Fruit fly (Drosophila melanogaster) whole organism, prepupa: ENCODE measurements around the gene Bace.

Source experiments
- Blimp-1 ChIP-seq: fragments of 200-800 bp; sonication (Bioruptor generic); optimal IDR thresholded peaks from 3 replicates; lab custom pipeline; 2017; ENCODE audit warnings: missing biosample characterization, missing genetic modification characterization, mild to moderate bottlenecking, moderate library complexity, missing genetic modification reagents
- CG11294 ChIP-seq: fragments of 200-800 bp; sonication (Bioruptor generic); IDR thresholded peaks from 2 replicates; pipeline ENCODE4 v1.3.6; 2022; ENCODE audit warnings: missing biosample characterization, missing genetic modification characterization
- CG15336 ChIP-seq: fragments of 200-800 bp; sonication (Bioruptor generic); IDR thresholded peaks from 2 replicates; pipeline ENCODE4 v1.3.6; 2022; ENCODE audit warnings: missing biosample characterization, missing genetic modification characterization
- CG1621 ChIP-seq: fragments of 200-800 bp; sonication (Bioruptor generic); optimal IDR thresholded peaks from 3 replicates; lab custom pipeline; 2018; ENCODE audit warnings: missing biosample characterization, mild to moderate bottlenecking, missing genetic modification characterization
- CG16779 ChIP-seq: fragments of 200-800 bp; sonication (Bioruptor generic); optimal IDR thresholded peaks from 3 replicates; lab custom pipeline; 2017; ENCODE audit warnings: missing biosample characterization, mild to moderate bottlenecking, missing genetic modification characterization
- CG31627 ChIP-seq: fragments of 200-800 bp; sonication (Bioruptor generic); optimal IDR thresholded peaks from 3 replicates; lab custom pipeline; 2016; ENCODE audit warnings: missing biosample characterization, missing genetic modification characterization
- CG32006 ChIP-seq: fragments of 200-800 bp; sonication (Bioruptor generic); optimal IDR thresholded peaks from 3 replicates; lab custom pipeline; 2017; ENCODE audit warnings: missing biosample characterization, mild to moderate bottlenecking, missing genetic modification characterization
- CG3919 ChIP-seq: fragments of 200-800 bp; sonication (Bioruptor generic); optimal IDR thresholded peaks from 3 replicates; lab custom pipeline; 2016; ENCODE audit warnings: missing biosample characterization, missing genetic modification characterization
- CG4318 ChIP-seq: fragments of 200-800 bp; sonication (Bioruptor generic); optimal IDR thresholded peaks from 3 replicates; lab custom pipeline; 2017; ENCODE audit warnings: missing biosample characterization, mild to moderate bottlenecking, missing genetic modification characterization
- CG6163 ChIP-seq: fragments of 200-800 bp; sonication (Bioruptor generic); IDR thresholded peaks from 3 replicates; pipeline ENCODE4 v1.3.6; 2022; ENCODE audit warnings: missing biosample characterization, missing genetic modification characterization
- CG6276 ChIP-seq: fragments of 200-800 bp; sonication (Bioruptor generic); optimal IDR thresholded peaks from 2 replicates; lab custom pipeline; 2017; ENCODE audit warnings: missing biosample characterization, mild to moderate bottlenecking, missing genetic modification characterization
- CG6792 ChIP-seq: fragments of 200-800 bp; sonication (Bioruptor generic); optimal IDR thresholded peaks from 3 replicates; lab custom pipeline; 2016; ENCODE audit warnings: missing biosample characterization, missing genetic modification characterization
- CG6808 ChIP-seq: fragments of 200-800 bp; sonication (Bioruptor generic); optimal IDR thresholded peaks from 3 replicates; lab custom pipeline; 2017; ENCODE audit warnings: missing biosample characterization, missing genetic modification characterization, mild to moderate bottlenecking, moderate library complexity, missing genetic modification reagents
- CG6854 ChIP-seq: fragments of 200-800 bp; sonication (Bioruptor generic); optimal IDR thresholded peaks from 2 replicates; lab custom pipeline; 2017; ENCODE audit warnings: missing biosample characterization, mild to moderate bottlenecking, missing genetic modification characterization
- CG7368 ChIP-seq: fragments of 200-800 bp; sonication (Bioruptor generic); optimal IDR thresholded peaks from 3 replicates; lab custom pipeline; 2016; ENCODE audit warnings: missing biosample characterization, missing genetic modification characterization
- CG8119 ChIP-seq: fragments of 200-800 bp; sonication (Bioruptor generic); IDR thresholded peaks from 3 replicates; pipeline ENCODE4 v1.3.6; 2022; ENCODE audit warnings: missing biosample characterization, missing genetic modification characterization
- Eip78C ChIP-seq: fragments of 200-800 bp; sonication (Bioruptor generic); peaks from one replicate; lab custom pipeline; 2016; ENCODE audit warnings: missing biosample characterization, missing genetic modification characterization
- Ets21C ChIP-seq: fragments of 200-800 bp; sonication (Bioruptor generic); optimal IDR thresholded peaks from 3 replicates; lab custom pipeline; 2016; ENCODE audit warnings: missing biosample characterization, missing genetic modification characterization
- Ets96B ChIP-seq: fragments of 200-800 bp; optimal IDR thresholded peaks from 2 replicates; lab custom pipeline; 2019; ENCODE audit warnings: missing biosample characterization, mild to moderate bottlenecking, missing genetic modification characterization, moderate library complexity
- Hr4 ChIP-seq: fragments of 200-800 bp; sonication (Bioruptor generic); optimal IDR thresholded peaks from 3 replicates; lab custom pipeline; 2016; ENCODE audit warnings: missing biosample characterization, missing genetic modification characterization
- OdsH ChIP-seq: fragments of 200-800 bp; sonication (Bioruptor generic); optimal IDR thresholded peaks from 3 replicates; lab custom pipeline; 2016; ENCODE audit warnings: missing biosample characterization, missing genetic modification characterization
- Sox102F ChIP-seq: fragments of 200-800 bp; sonication (Bioruptor generic); optimal IDR thresholded peaks from 2 replicates; lab custom pipeline; 2016; ENCODE audit warnings: missing biosample characterization, mild to moderate bottlenecking, missing genetic modification characterization
- Sox14 ChIP-seq: fragments of 200-800 bp; sonication (Bioruptor generic); optimal IDR thresholded peaks from 3 replicates; lab custom pipeline; 2016; ENCODE audit warnings: missing biosample characterization, missing genetic modification characterization
- cyc ChIP-seq: fragments of 200-800 bp; sonication (Bioruptor generic); optimal IDR thresholded peaks from 3 replicates; lab custom pipeline; 2016; ENCODE audit warnings: missing biosample characterization, missing genetic modification characterization
- dsx ChIP-seq: fragments of 200-800 bp; optimal IDR thresholded peaks from 3 replicates; lab custom pipeline; 2019; ENCODE audit warnings: missing biosample characterization, mild to moderate bottlenecking, missing genetic modification characterization, moderate library complexity; ENCODE audit not compliant: poor library complexity, severe bottlenecking
- esn ChIP-seq: fragments of 200-800 bp; sonication (Bioruptor generic); optimal IDR thresholded peaks from 2 replicates; lab custom pipeline; 2016; ENCODE audit warnings: missing biosample characterization, mild to moderate bottlenecking, missing genetic modification characterization, moderate library complexity
- fd59A ChIP-seq: fragments of 200-800 bp; sonication (Bioruptor generic); optimal IDR thresholded peaks from 2 replicates; lab custom pipeline; 2017; ENCODE audit warnings: missing biosample characterization, mild to moderate bottlenecking, missing genetic modification characterization, missing genetic modification reagents
- fd85E ChIP-seq: fragments of 200-800 bp; sonication (Bioruptor generic); optimal IDR thresholded peaks from 3 replicates; lab custom pipeline; 2016; ENCODE audit warnings: missing biosample characterization, missing genetic modification characterization
- fkh ChIP-seq: fragments of 200-800 bp; sonication (Bioruptor generic); optimal IDR thresholded peaks from 3 replicates; lab custom pipeline; 2017; ENCODE audit warnings: missing biosample characterization, mild to moderate bottlenecking, missing genetic modification characterization, moderate library complexity
- lz ChIP-seq: fragments of 200-800 bp; sonication (Bioruptor generic); optimal IDR thresholded peaks from 3 replicates; lab custom pipeline; 2016; ENCODE audit warnings: missing biosample characterization, missing genetic modification characterization
- net ChIP-seq: fragments of 200-800 bp; sonication (Bioruptor generic); optimal IDR thresholded peaks from 3 replicates; lab custom pipeline; 2016; ENCODE audit warnings: missing biosample characterization, missing genetic modification characterization
- pdm3 ChIP-seq: fragments of 200-800 bp; sonication (Bioruptor generic); optimal IDR thresholded peaks from 3 replicates; lab custom pipeline; 2016; ENCODE audit warnings: missing biosample characterization, missing genetic modification characterization
- salr ChIP-seq, 2 experiments: fragments of 200-800 bp; sonication (Bioruptor generic); optimal IDR thresholded peaks; 3 replicates each; lab custom pipeline; 2016 to 2018; ENCODE audit warnings: missing biosample characterization in 2 of 2, missing genetic modification characterization in 2 of 2, mild to moderate bottlenecking in 1 of 2
- spab ChIP-seq: fragments of 200-800 bp; sonication (Bioruptor generic); optimal IDR thresholded peaks from 2 replicates; lab custom pipeline; 2017; ENCODE audit warnings: missing biosample characterization, mild to moderate bottlenecking, missing genetic modification characterization, missing genetic modification reagents
- ss ChIP-seq, 2 experiments: fragments of 200-800 bp; sonication (Bioruptor generic); optimal IDR thresholded peaks; 2 replicates in 1 of 2; 3 replicates in 1 of 2; lab custom pipeline; 2017 to 2018; ENCODE audit warnings: mild to moderate bottlenecking in 2 of 2, missing biosample characterization in 2 of 2, missing genetic modification characterization in 2 of 2, moderate library complexity in 1 of 2
- svp ChIP-seq: fragments of 200-800 bp; sonication (Bioruptor generic); peaks from one replicate; lab custom pipeline; 2016; ENCODE audit warnings: missing biosample characterization, missing genetic modification characterization
- vri ChIP-seq: fragments of 200-800 bp; sonication (Bioruptor generic); optimal IDR thresholded peaks from 3 replicates; lab custom pipeline; 2016; ENCODE audit warnings: missing biosample characterization, mild to moderate bottlenecking, missing genetic modification characterization

Bace gene

DNA sequence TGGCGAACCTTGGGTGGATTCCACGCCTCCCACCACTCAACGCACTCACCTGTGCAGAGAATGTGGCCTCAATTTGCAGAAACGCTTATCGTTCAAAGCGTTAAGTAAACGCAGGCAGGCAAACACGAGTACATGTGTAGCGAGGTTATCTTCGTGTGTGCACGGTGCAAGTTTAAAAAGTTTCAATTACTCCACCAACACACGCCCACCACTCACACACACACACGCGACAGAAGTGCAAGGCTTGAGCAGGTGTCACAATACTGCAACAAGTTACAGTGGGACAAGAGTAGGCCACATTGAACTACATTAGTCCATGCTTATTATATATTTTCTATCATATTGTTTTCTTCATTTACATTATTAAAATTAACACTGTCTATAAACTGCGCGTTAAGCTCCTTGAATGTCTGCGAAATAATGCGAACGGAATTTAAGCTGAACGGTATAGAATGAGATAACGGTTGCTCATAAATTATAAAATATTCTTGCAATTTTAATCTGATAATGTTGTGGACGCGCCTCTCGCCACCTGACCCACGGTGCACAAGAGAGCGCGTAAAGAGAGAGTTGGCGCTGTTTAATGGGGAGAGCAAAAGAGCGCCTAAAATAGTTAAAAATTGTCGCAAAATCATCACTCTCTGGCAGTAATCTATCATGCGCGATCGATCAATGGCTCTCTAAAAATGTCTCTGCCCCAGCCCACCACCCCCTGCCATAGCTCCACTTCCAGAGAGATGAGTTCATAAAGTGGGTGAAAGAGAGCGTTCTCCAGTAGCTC, 38.6 kb upstream of the Bace start (continued):
- TF ChIP-seq cyc (GFP tag; lab: Kevin White, UChicago), result peak; percentile 94
- peak; percentile 99 for TF ChIP-seq CG6276
- peak; percentile 99 for TF ChIP-seq Hr4 (GFP tag; lab: Kevin White, UChicago)
- peak; percentile 96 for TF ChIP-seq CG11294 (GFP tag; lab: Robert Waterston, UW)
- peak; percentile 98 for TF ChIP-seq pdm3 (GFP tag; lab: Kevin White, UChicago)
- TF ChIP-seq Ets96B, result peak; percentile 97
- TF ChIP-seq CG8119 (GFP tag; lab: Robert Waterston, UW), result peak; percentile 99
- peak; percentile 99 for TF ChIP-seq CG32006 (GFP tag; lab: Kevin White, UChicago)
- peak; percentile 97 for TF ChIP-seq CG3919
- peak; percentile 96 for TF ChIP-seq Ets21C
- TF ChIP-seq salr (GFP tag; optimal IDR thresholded peaks at IDR 0.05; lab: Kevin White, UChicago), result peak; percentile 95 to 96
- TF ChIP-seq CG6808, result peak; percentile 96
- peak; percentile 95 for TF ChIP-seq CG31627 (GFP tag; lab: Kevin White, UChicago)
- TF ChIP-seq ss (GFP tag; optimal IDR thresholded peaks at IDR 0.05; lab: Kevin White, UChicago), result peak; percentile 96
- peak; percentile 98 for TF ChIP-seq CG6792
- peak; percentile 96 for TF ChIP-seq CG1621 (tag; lab: Kevin White, UChicago)
- TF ChIP-seq fd59A (GFP tag; lab: Kevin White, UChicago), result peak; percentile 97
- TF ChIP-seq CG7368 (GFP tag; lab: Kevin White, UChicago), result peak; percentile 94
- TF ChIP-seq vri (GFP tag; lab: Kevin White, UChicago), result peak; percentile 95
- peak; percentile 97 for TF ChIP-seq CG16779 (tag; lab: Kevin White, UChicago)
- TF ChIP-seq spab, result peak; percentile 97
- peak; percentile 98 for TF ChIP-seq Sox102F (GFP tag; lab: Kevin White, UChicago)
- TF ChIP-seq fd85E (GFP tag; lab: Kevin White, UChicago), result peak; percentile 94
- TF ChIP-seq OdsH (GFP tag; lab: Kevin White, UChicago), result peak; percentile 98

dm6 chr2L:8534118-8534514, 38.0 kb upstream of the Bace start:
- TF ChIP-seq CG16779 (tag; lab: Kevin White, UChicago), result no peak
- TF ChIP-seq, all 60 proteins: peak for 0

- TF ChIP-seq Eip78C, result no peak
- peak; percentile 28 for TF ChIP-seq fkh
- TF ChIP-seq, all 60 proteins: peak for 1
Observed at dm6 chr2L:8533632-8534031, 37.5 kb upstream of the Bace start.

dm6 chr2L:8532790-8533189, 36.7 kb upstream of the Bace start:
- TF ChIP-seq Eip78C (peak; percentile 12), dsx (GFP tag; lab: Kevin White, UChicago) (peak; percentile 48), CG15336 (GFP tag; lab: Robert Waterston, UW) (no peak)

dm6 chr2L:8530189-8530588, 34.1 kb upstream of the Bace start:
- TF ChIP-seq Sox14 (GFP tag; lab: Kevin White, UChicago) (no peak), vri (GFP tag; lab: Kevin White, UChicago) (peak; percentile 42)

- peak; percentile 68 for TF ChIP-seq Blimp-1 (GFP tag; lab: Kevin White, UChicago)
- peak; percentile 6 for TF ChIP-seq CG6808
- peak; percentile 16 for TF ChIP-seq vri (GFP tag; lab: Kevin White, UChicago)
- TF ChIP-seq lz, result no peak
- TF ChIP-seq svp, result peak; percentile 86
- TF ChIP-seq net (GFP tag; lab: Kevin White, UChicago), result peak; percentile 32
- TF ChIP-seq CG1621 (tag; lab: Kevin White, UChicago), result peak; percentile 25
- no peak for TF ChIP-seq CG16779 (tag; lab: Kevin White, UChicago)
- TF ChIP-seq CG4318, result no peak
- TF ChIP-seq Sox102F (GFP tag; lab: Kevin White, UChicago), result no peak
- TF ChIP-seq CG6163, result peak; percentile 68; the same call in 2 of the 3 replicates
- TF ChIP-seq CG6854, result peak; percentile 82
- peak; percentile 13 to 41 for TF ChIP-seq ss (GFP tag; optimal IDR thresholded peaks at IDR 0.05; lab: Kevin White, UChicago)
- 0 out of 2 replicates have a peak, but pooled peaks have one; percentile 15 for TF ChIP-seq CG15336 (GFP tag; lab: Robert Waterston, UW)
- TF ChIP-seq CG6276, result peak; percentile 3
- TF ChIP-seq Eip78C, result peak; percentile 70
- peak; percentile 50; the same call in 2 of the 3 replicates for TF ChIP-seq CG8119 (GFP tag; lab: Robert Waterston, UW)
- peak; percentile 11 for TF ChIP-seq esn (GFP tag; lab: Kevin White, UChicago)
Observed at dm6 chr2L:8528951-8529430, 32.9 kb upstream of the Bace start, which contains the start of gene CG17834. CG17834 (plus strand) TSS chr2L:8529141.
